Fruit fly (Drosophila melanogaster) Kc167 (cell line): ENCODE results near the gene CG3213.

Source experiments
- Myc ChIP-seq: fragments of >200 bp; optimal IDR thresholded peaks from 2 replicates; lab custom pipeline; 2017; ENCODE audit warnings: missing external identifiers
- Sin3A ChIP-seq: fragments of >200 bp; optimal IDR thresholded peaks from 2 replicates; lab custom pipeline; 2018; ENCODE audit warnings: missing external identifiers
- h ChIP-seq: fragments of >200 bp; optimal IDR thresholded peaks from 3 replicates; lab custom pipeline; 2018; ENCODE audit warnings: missing external identifiers
- psq ChIP-seq: fragments of >200 bp; optimal IDR thresholded peaks from 2 replicates; lab custom pipeline; 2017; ENCODE audit warnings: missing external identifiers

dm6 chr2L:3490971-3491370 lies 28.5 kb downstream of the CG3213 start, which contains the start of gene CG15414:
- TF ChIP-seq Myc (lab: Kevin White, UChicago), result no peak
- no peak for TF ChIP-seq Sin3A (lab: Kevin White, UChicago)
- no peak for TF ChIP-seq h (lab: Kevin White, UChicago)
- no peak for TF ChIP-seq psq
